Worm (Caenorhabditis elegans) whole organism, L1 larva: Measurements from ENCODE around the gene clec-240.

Source experiments
- C16A3.4 ChIP-seq: fragments of 150-350 bp; optimal IDR thresholded peaks from 2 replicates; lab custom pipeline; 2014; ENCODE audit warnings: missing biosample characterization, missing genetic modification characterization
- F16B12.6 ChIP-seq: fragments of 150-350 bp; optimal IDR thresholded peaks from 2 replicates; lab custom pipeline; 2014; ENCODE audit warnings: missing biosample characterization, missing genetic modification characterization
- Y116A8C.19 ChIP-seq: sonication (generic microtip); optimal IDR thresholded peaks from 2 replicates; lab custom pipeline; 2016; ENCODE audit warnings: missing compliant biosample characterization, missing genetic modification characterization, borderline replicate concordance
- blmp-1 ChIP-seq: fragments of 150-350 bp; optimal IDR thresholded peaks from 2 replicates; lab custom pipeline; 2014; ENCODE audit warnings: missing biosample characterization, missing genetic modification characterization
- ceh-82 ChIP-seq, 3 experiments: fragments of 150-350 bp in 1 of 3; sonication (generic microtip) in 2 of 3; optimal IDR thresholded peaks; 2 replicates each; lab custom pipeline; 2014 to 2017; ENCODE audit warnings: missing biosample characterization in 3 of 3, missing genetic modification characterization in 3 of 3
- ces-1 ChIP-seq: fragments of 150-350 bp; optimal IDR thresholded peaks from 2 replicates; lab custom pipeline; 2014; ENCODE audit warnings: missing biosample characterization, missing genetic modification reagents, missing genetic modification characterization
- dpl-1 ChIP-seq, 3 experiments: fragments of 150-350 bp in 2 of 3; sonication (generic microtip) in 1 of 3; optimal IDR thresholded peaks; 2 replicates each; lab custom pipeline; 2014 to 2017; ENCODE audit warnings: missing biosample characterization in 3 of 3, missing genetic modification characterization in 3 of 3, missing genetic modification reagents in 3 of 3
- dsc-1 ChIP-seq: sonication (generic microtip); optimal IDR thresholded peaks from 2 replicates; lab custom pipeline; 2016; ENCODE audit warnings: mild to moderate bottlenecking, missing genetic modification characterization, missing compliant biosample characterization
- efl-3 ChIP-seq: fragments of 200-800 bp; sonication (Bioruptor generic); optimal IDR thresholded peaks from 2 replicates; lab custom pipeline; 2018; ENCODE audit warnings: mild to moderate bottlenecking, missing genetic modification characterization, missing compliant biosample characterization
- egl-27 ChIP-seq, 2 experiments: fragments of 150-350 bp in 1 of 2; sonication (generic microtip); optimal IDR thresholded peaks; 3 replicates each; lab custom pipeline; 2017 to 2018; ENCODE audit warnings: missing biosample characterization in 2 of 2, missing genetic modification characterization in 2 of 2, missing genetic modification reagents in 2 of 2
- elt-2 ChIP-seq: sonication (generic microtip); optimal IDR thresholded peaks from 2 replicates; lab custom pipeline; 2016; ENCODE audit warnings: missing genetic modification characterization, mild to moderate bottlenecking, inconsistent platforms, missing compliant biosample characterization, missing genetic modification reagents
- fkh-8 ChIP-seq: sonication (generic microtip); optimal IDR thresholded peaks from 2 replicates; lab custom pipeline; 2016; ENCODE audit warnings: mild to moderate bottlenecking, missing genetic modification characterization, missing compliant biosample characterization
- hlh-4 ChIP-seq: sonication (generic microtip); optimal IDR thresholded peaks from 2 replicates; lab custom pipeline; 2016; ENCODE audit warnings: mild to moderate bottlenecking, missing genetic modification characterization, missing compliant biosample characterization
- irx-1 ChIP-seq: sonication (generic microtip); optimal IDR thresholded peaks from 2 replicates; lab custom pipeline; 2016; ENCODE audit warnings: missing genetic modification characterization, missing compliant biosample characterization
- isw-1 ChIP-seq: fragments of 200-800 bp; sonication (Bioruptor generic); IDR thresholded peaks from 2 replicates; pipeline ENCODE4 v1.3.6; 2022; ENCODE audit warnings: missing genetic modification characterization, missing compliant biosample characterization
- lin-13 ChIP-seq: fragments of 150-350 bp; optimal IDR thresholded peaks from 2 replicates; lab custom pipeline; 2014; ENCODE audit warnings: missing biosample characterization, missing genetic modification reagents, missing genetic modification characterization
- lin-15B ChIP-seq: fragments of 150-350 bp; sonication (generic microtip); optimal IDR thresholded peaks from 3 replicates; lab custom pipeline; 2014; ENCODE audit warnings: missing biosample characterization, missing genetic modification characterization
- lin-35 ChIP-seq, 2 experiments: fragments of 150-350 bp; optimal IDR thresholded peaks; 2 replicates each; lab custom pipeline; 2014; ENCODE audit warnings: missing biosample characterization in 2 of 2, missing genetic modification characterization in 2 of 2, missing genetic modification reagents in 2 of 2
- lsy-2 ChIP-seq, 2 experiments: fragments of 150-350 bp; optimal IDR thresholded peaks; 2 replicates each; lab custom pipeline; 2014; ENCODE audit warnings: missing biosample characterization in 2 of 2, missing genetic modification characterization in 2 of 2
- mab-9 ChIP-seq: fragments of 200-800 bp; sonication (Bioruptor generic); IDR thresholded peaks from 2 replicates; pipeline ENCODE4 v1.3.6; 2022; ENCODE audit warnings: missing genetic modification reagents, missing genetic modification characterization, missing compliant biosample characterization
- mdl-1 ChIP-seq, 2 experiments: fragments of 150-350 bp; optimal IDR thresholded peaks; 2 replicates each; lab custom pipeline; 2014 to 2017; ENCODE audit warnings: missing biosample characterization in 2 of 2, missing genetic modification characterization in 2 of 2, inconsistent platforms in 1 of 2
- mef-2 ChIP-seq: fragments of 150-350 bp; optimal IDR thresholded peaks from 2 replicates; lab custom pipeline; 2014; ENCODE audit warnings: missing biosample characterization, missing genetic modification characterization
- mep-1 ChIP-seq: fragments of 150-350 bp; optimal IDR thresholded peaks from 2 replicates; lab custom pipeline; 2014; ENCODE audit warnings: missing biosample characterization, missing genetic modification characterization
- nhr-20 ChIP-seq: sonication (generic microtip); optimal IDR thresholded peaks from 2 replicates; lab custom pipeline; 2016; ENCODE audit warnings: mild to moderate bottlenecking, missing genetic modification characterization, missing compliant biosample characterization
- nhr-28 ChIP-seq: fragments of 150-350 bp; optimal IDR thresholded peaks from 2 replicates; lab custom pipeline; 2014; ENCODE audit warnings: missing biosample characterization, missing genetic modification characterization
- nhr-47 ChIP-seq: sonication (generic microtip); optimal IDR thresholded peaks from 2 replicates; lab custom pipeline; 2016; ENCODE audit warnings: mild to moderate bottlenecking, missing genetic modification characterization, moderate library complexity, missing compliant biosample characterization
- nhr-71 ChIP-seq: sonication (generic microtip); optimal IDR thresholded peaks from 2 replicates; lab custom pipeline; 2016; ENCODE audit warnings: mild to moderate bottlenecking, missing genetic modification characterization, moderate library complexity, missing compliant biosample characterization
- nhr-77 ChIP-seq: fragments of 150-350 bp; optimal IDR thresholded peaks from 2 replicates; lab custom pipeline; 2014; ENCODE audit warnings: missing biosample characterization, missing genetic modification characterization
- nhr-84 ChIP-seq: sonication (generic microtip); optimal IDR thresholded peaks from 2 replicates; lab custom pipeline; 2017; ENCODE audit warnings: missing biosample characterization, missing genetic modification characterization
- nhr-85 ChIP-seq: sonication (generic microtip); peaks from one replicate; lab custom pipeline; 2016; ENCODE audit warnings: missing genetic modification characterization, inconsistent platforms, missing compliant biosample characterization
- snpc-4 ChIP-seq: fragments of 150-350 bp; optimal IDR thresholded peaks from 2 replicates; lab custom pipeline; 2014; ENCODE audit warnings: missing biosample characterization, missing genetic modification characterization
- snu-23 ChIP-seq: sonication (generic microtip); optimal IDR thresholded peaks from 2 replicates; lab custom pipeline; 2016; ENCODE audit warnings: missing genetic modification characterization, missing compliant biosample characterization
- swsn-7 ChIP-seq: sonication (generic microtip); optimal IDR thresholded peaks from 2 replicates; lab custom pipeline; 2016; ENCODE audit warnings: missing genetic modification characterization, missing compliant biosample characterization
- tlp-1 ChIP-seq: fragments of 150-350 bp; optimal IDR thresholded peaks from 2 replicates; lab custom pipeline; 2014; ENCODE audit warnings: missing biosample characterization, missing genetic modification characterization
- unc-130 ChIP-seq: fragments of 150-350 bp; optimal IDR thresholded peaks from 2 replicates; lab custom pipeline; 2017; ENCODE audit warnings: missing biosample characterization, missing genetic modification characterization, inconsistent platforms
- unc-30 ChIP-seq: sonication (generic microtip); optimal IDR thresholded peaks from 2 replicates; lab custom pipeline; 2017; ENCODE audit warnings: missing biosample characterization, missing genetic modification characterization
- unc-98 ChIP-seq: fragments of 200-800 bp; sonication (Bioruptor generic); IDR thresholded peaks from 2 replicates; pipeline ENCODE4 v1.3.6; 2022; ENCODE audit warnings: missing genetic modification characterization, missing compliant biosample characterization
- xbp-1 ChIP-seq: sonication (generic microtip); optimal IDR thresholded peaks from 2 replicates; lab custom pipeline; 2016; ENCODE audit warnings: missing genetic modification characterization, missing compliant biosample characterization
- zip-4 ChIP-seq: fragments of 200-800 bp; sonication (Bioruptor generic); optimal IDR thresholded peaks from 2 replicates; lab custom pipeline; 2018; ENCODE audit warnings: mild to moderate bottlenecking, missing genetic modification characterization, moderate library complexity, missing compliant biosample characterization
- ztf-11 ChIP-seq, 2 experiments: sonication (generic microtip); optimal IDR thresholded peaks; 2 replicates each; lab custom pipeline; 2016 to 2017; ENCODE audit warnings: missing genetic modification characterization in 2 of 2, missing biosample characterization in 1 of 2, missing compliant biosample characterization in 1 of 2

The clec-240 gene

ce11 chrV:17022100-17022499 is 12.3 kb downstream of the clec-240 start:
- TF ChIP-seq nhr-85 (tag; lab: Kevin White, UChicago) = peak; percentile 24

ce11 chrV:17022613-17023322 is 13.0 kb downstream of the clec-240 start, which contains the start of the genes F49H6.8 and F49H6.5:
Gene F49H6.8 (minus strand): TSS chrV:17022663.
Gene F49H6.5 (plus strand): TSS chrV:17023241.
- TF ChIP-seq tlp-1 (tag; lab: Kevin White, UChicago) = peak; percentile 42
- TF ChIP-seq lin-35 (GFP tag; optimal IDR thresholded peaks at IDR 0.05; lab: Kevin White, UChicago) = peak in 1 of 2 experiments; percentile 20
- peak; percentile 51 for TF ChIP-seq elt-2
- no peak for TF ChIP-seq egl-27 (tag; optimal IDR thresholded peaks at IDR 0.05; lab: Kevin White, UChicago)
- TF ChIP-seq nhr-20 (tag; lab: Kevin White, UChicago) = no peak

ce11 chrV:17026289-17026688 is 16.5 kb downstream of the clec-240 start, which contains the start of gene F49H6.15:
Gene F49H6.15 (minus strand): TSS chrV:17026389.
- TF ChIP-seq fkh-8 (tag; lab: Kevin White, UChicago) (no peak), snu-23 (GFP tag; lab: Kevin White, UChicago) (no peak), nhr-84 (tag; lab: Kevin White, UChicago) (no peak), tlp-1 (tag; lab: Kevin White, UChicago) (no peak), dpl-1 (GFP tag; optimal IDR thresholded peaks at IDR 0.05; lab: Kevin White, UChicago) (no peak), mab-9 (GFP tag; lab: Robert Waterston, UW) (no peak), ces-1 (GFP tag; lab: Kevin White, UChicago) (no peak), isw-1 (GFP tag; lab: Robert Waterston, UW) (no peak), zip-4 (GFP tag; lab: Kevin White, UChicago) (no peak), nhr-28 (tag; lab: Kevin White, UChicago) (no peak), unc-130 (tag; lab: Kevin White, UChicago) (no peak), irx-1 (tag; lab: Kevin White, UChicago) (no peak), unc-98 (GFP tag; lab: Robert Waterston, UW) (no peak), nhr-77 (no peak), ztf-11 (tag; optimal IDR thresholded peaks at IDR 0.05; lab: Kevin White, UChicago) (no peak), mdl-1 (tag; optimal IDR thresholded peaks at IDR 0.05; lab: Kevin White, UChicago) (no peak), snpc-4 (tag; lab: Kevin White, UChicago) (no peak), mep-1 (tag; lab: Kevin White, UChicago) (no peak), blmp-1 (no peak)

ce11 chrV:17030430-17030829 is 20.6 kb downstream of the clec-240 start:
- TF ChIP-seq fkh-8 (tag; lab: Kevin White, UChicago) = peak; percentile 3
- TF ChIP-seq hlh-4 = peak; percentile 98
- TF ChIP-seq mef-2 (tag; lab: Kevin White, UChicago) = no peak

- TF ChIP-seq C16A3.4 (no peak), efl-3 (GFP tag; lab: Kevin White, UChicago) (no peak), nhr-47 (no peak), ceh-82 (tag; optimal IDR thresholded peaks at IDR 0.05; lab: Kevin White, UChicago) (no peak), lin-15B (no peak), lsy-2 (tag; optimal IDR thresholded peaks at IDR 0.05; lab: Kevin White, UChicago) (no peak), unc-30 (tag; lab: Kevin White, UChicago) (no peak), xbp-1 (tag; lab: Kevin White, UChicago) (no peak), lin-13 (GFP tag; lab: Kevin White, UChicago) (no peak), egl-27 (tag; optimal IDR thresholded peaks at IDR 0.05; lab: Kevin White, UChicago) (no peak), swsn-7 (tag; lab: Kevin White, UChicago) (no peak), nhr-71 (tag; lab: Kevin White, UChicago) (no peak), unc-130 (tag; lab: Kevin White, UChicago) (no peak), Y116A8C.19 (tag; lab: Kevin White, UChicago) (no peak), nhr-28 (tag; lab: Kevin White, UChicago) (no peak), tlp-1 (tag; lab: Kevin White, UChicago) (no peak), dsc-1 (tag; lab: Kevin White, UChicago) (no peak), nhr-77 (no peak), F16B12.6 (tag; lab: Kevin White, UChicago) (no peak)
Measured at ce11 chrV:17035850-17036249, 26.0 kb downstream of the clec-240 start, which contains the start of gene srz-94. Gene srz-94 (minus strand): TSS chrV:17035950.
